Fruit fly (Drosophila melanogaster) whole organism, prepupa: Measurements from ENCODE around the gene CG4267.

Experiments used
- CG11762 ChIP-seq: fragments of 200-800 bp; sonication (Bioruptor generic); optimal IDR thresholded peaks from 3 replicates; lab custom pipeline; 2016; ENCODE audit warnings: missing biosample characterization, missing genetic modification characterization; ENCODE audit not compliant: insufficient read depth
- CG11902 ChIP-seq: fragments of 200-800 bp; sonication (Bioruptor generic); optimal IDR thresholded peaks from 3 replicates; lab custom pipeline; 2016; ENCODE audit warnings: missing biosample characterization, missing genetic modification characterization
- CG15336 ChIP-seq: fragments of 200-800 bp; sonication (Bioruptor generic); IDR thresholded peaks from 2 replicates; pipeline ENCODE4 v1.3.6; 2022; ENCODE audit warnings: missing biosample characterization, missing genetic modification characterization
- CG1621 ChIP-seq: fragments of 200-800 bp; sonication (Bioruptor generic); optimal IDR thresholded peaks from 3 replicates; lab custom pipeline; 2018; ENCODE audit warnings: missing biosample characterization, mild to moderate bottlenecking, missing genetic modification characterization
- CG16779 ChIP-seq: fragments of 200-800 bp; sonication (Bioruptor generic); optimal IDR thresholded peaks from 3 replicates; lab custom pipeline; 2017; ENCODE audit warnings: missing biosample characterization, mild to moderate bottlenecking, missing genetic modification characterization
- CG3032 ChIP-seq: fragments of 200-800 bp; optimal IDR thresholded peaks from 2 replicates; lab custom pipeline; 2019; ENCODE audit warnings: missing biosample characterization, mild to moderate bottlenecking, missing genetic modification characterization, moderate library complexity
- CG31627 ChIP-seq: fragments of 200-800 bp; sonication (Bioruptor generic); optimal IDR thresholded peaks from 3 replicates; lab custom pipeline; 2016; ENCODE audit warnings: missing biosample characterization, missing genetic modification characterization
- CG32006 ChIP-seq: fragments of 200-800 bp; sonication (Bioruptor generic); optimal IDR thresholded peaks from 3 replicates; lab custom pipeline; 2017; ENCODE audit warnings: missing biosample characterization, mild to moderate bottlenecking, missing genetic modification characterization
- CG34406 ChIP-seq: fragments of 200-800 bp; sonication (Bioruptor generic); optimal IDR thresholded peaks from 3 replicates; lab custom pipeline; 2016; ENCODE audit warnings: missing biosample characterization, missing genetic modification characterization
- CG3919 ChIP-seq: fragments of 200-800 bp; sonication (Bioruptor generic); optimal IDR thresholded peaks from 3 replicates; lab custom pipeline; 2016; ENCODE audit warnings: missing biosample characterization, missing genetic modification characterization
- CG6163 ChIP-seq: fragments of 200-800 bp; sonication (Bioruptor generic); IDR thresholded peaks from 3 replicates; pipeline ENCODE4 v1.3.6; 2022; ENCODE audit warnings: missing biosample characterization, missing genetic modification characterization
- CG6276 ChIP-seq: fragments of 200-800 bp; sonication (Bioruptor generic); optimal IDR thresholded peaks from 2 replicates; lab custom pipeline; 2017; ENCODE audit warnings: missing biosample characterization, mild to moderate bottlenecking, missing genetic modification characterization
- CG6808 ChIP-seq: fragments of 200-800 bp; sonication (Bioruptor generic); optimal IDR thresholded peaks from 3 replicates; lab custom pipeline; 2017; ENCODE audit warnings: missing biosample characterization, missing genetic modification characterization, mild to moderate bottlenecking, moderate library complexity, missing genetic modification reagents
- CG7368 ChIP-seq: fragments of 200-800 bp; sonication (Bioruptor generic); optimal IDR thresholded peaks from 3 replicates; lab custom pipeline; 2016; ENCODE audit warnings: missing biosample characterization, missing genetic modification characterization
- CG8119 ChIP-seq: fragments of 200-800 bp; sonication (Bioruptor generic); IDR thresholded peaks from 3 replicates; pipeline ENCODE4 v1.3.6; 2022; ENCODE audit warnings: missing biosample characterization, missing genetic modification characterization
- CG8632 ChIP-seq: fragments of 200-800 bp; sonication (Bioruptor generic); optimal IDR thresholded peaks from 3 replicates; lab custom pipeline; 2016; ENCODE audit warnings: missing biosample characterization, missing genetic modification characterization
- Eip75B ChIP-seq: fragments of 200-800 bp; sonication (Bioruptor generic); optimal IDR thresholded peaks from 3 replicates; lab custom pipeline; 2016; ENCODE audit warnings: missing biosample characterization, missing genetic modification characterization
- Eip78C ChIP-seq: fragments of 200-800 bp; sonication (Bioruptor generic); peaks from one replicate; lab custom pipeline; 2016; ENCODE audit warnings: missing biosample characterization, missing genetic modification characterization
- Ets21C ChIP-seq: fragments of 200-800 bp; sonication (Bioruptor generic); optimal IDR thresholded peaks from 3 replicates; lab custom pipeline; 2016; ENCODE audit warnings: missing biosample characterization, missing genetic modification characterization
- Ets96B ChIP-seq: fragments of 200-800 bp; optimal IDR thresholded peaks from 2 replicates; lab custom pipeline; 2019; ENCODE audit warnings: missing biosample characterization, mild to moderate bottlenecking, missing genetic modification characterization, moderate library complexity
- Gug ChIP-seq: fragments of 200-800 bp; sonication (Bioruptor generic); IDR thresholded peaks from 2 replicates; pipeline ENCODE4 v1.3.6; 2022; ENCODE audit warnings: missing biosample characterization, missing genetic modification characterization
- Hr38 ChIP-seq: sonication (Bioruptor generic); optimal IDR thresholded peaks from 2 replicates; lab custom pipeline; 2016; ENCODE audit warnings: missing biosample characterization, missing genetic modification characterization
- Hr4 ChIP-seq: fragments of 200-800 bp; sonication (Bioruptor generic); optimal IDR thresholded peaks from 3 replicates; lab custom pipeline; 2016; ENCODE audit warnings: missing biosample characterization, missing genetic modification characterization
- Lpt ChIP-seq: fragments of 200-800 bp; sonication (Bioruptor generic); optimal IDR thresholded peaks from 3 replicates; lab custom pipeline; 2016; ENCODE audit warnings: missing biosample characterization, missing genetic modification characterization
- Met ChIP-seq: fragments of 200-800 bp; sonication (Bioruptor generic); optimal IDR thresholded peaks from 3 replicates; lab custom pipeline; 2016; ENCODE audit warnings: missing biosample characterization, missing genetic modification characterization
- OdsH ChIP-seq: fragments of 200-800 bp; sonication (Bioruptor generic); optimal IDR thresholded peaks from 3 replicates; lab custom pipeline; 2016; ENCODE audit warnings: missing biosample characterization, missing genetic modification characterization
- Smox ChIP-seq: fragments of 200-800 bp; sonication (Bioruptor generic); optimal IDR thresholded peaks from 3 replicates; lab custom pipeline; 2016; ENCODE audit warnings: missing biosample characterization, missing genetic modification characterization
- Sox102F ChIP-seq: fragments of 200-800 bp; sonication (Bioruptor generic); optimal IDR thresholded peaks from 2 replicates; lab custom pipeline; 2016; ENCODE audit warnings: missing biosample characterization, mild to moderate bottlenecking, missing genetic modification characterization
- Sox15 ChIP-seq: fragments of 200-800 bp; sonication (Bioruptor generic); optimal IDR thresholded peaks from 3 replicates; lab custom pipeline; 2016; ENCODE audit warnings: missing biosample characterization, missing genetic modification characterization
- dsx ChIP-seq: fragments of 200-800 bp; optimal IDR thresholded peaks from 3 replicates; lab custom pipeline; 2019; ENCODE audit warnings: missing biosample characterization, mild to moderate bottlenecking, missing genetic modification characterization, moderate library complexity; ENCODE audit not compliant: poor library complexity, severe bottlenecking
- eg ChIP-seq: fragments of 200-800 bp; sonication (Bioruptor generic); IDR thresholded peaks from 3 replicates; pipeline ENCODE4 v1.3.6; 2022; ENCODE audit warnings: missing biosample characterization, missing genetic modification characterization
- esn ChIP-seq: fragments of 200-800 bp; sonication (Bioruptor generic); optimal IDR thresholded peaks from 2 replicates; lab custom pipeline; 2016; ENCODE audit warnings: missing biosample characterization, mild to moderate bottlenecking, missing genetic modification characterization, moderate library complexity
- fd59A ChIP-seq: fragments of 200-800 bp; sonication (Bioruptor generic); optimal IDR thresholded peaks from 2 replicates; lab custom pipeline; 2017; ENCODE audit warnings: missing biosample characterization, mild to moderate bottlenecking, missing genetic modification characterization, missing genetic modification reagents
- pdm3 ChIP-seq: fragments of 200-800 bp; sonication (Bioruptor generic); optimal IDR thresholded peaks from 3 replicates; lab custom pipeline; 2016; ENCODE audit warnings: missing biosample characterization, missing genetic modification characterization
- salr ChIP-seq, 2 experiments: fragments of 200-800 bp; sonication (Bioruptor generic); optimal IDR thresholded peaks; 3 replicates each; lab custom pipeline; 2016 to 2018; ENCODE audit warnings: missing biosample characterization in 2 of 2, missing genetic modification characterization in 2 of 2, mild to moderate bottlenecking in 1 of 2
- ss ChIP-seq, 2 experiments: fragments of 200-800 bp; sonication (Bioruptor generic); optimal IDR thresholded peaks; 2 replicates in 1 of 2; 3 replicates in 1 of 2; lab custom pipeline; 2017 to 2018; ENCODE audit warnings: mild to moderate bottlenecking in 2 of 2, missing biosample characterization in 2 of 2, missing genetic modification characterization in 2 of 2, moderate library complexity in 1 of 2
- svp ChIP-seq: fragments of 200-800 bp; sonication (Bioruptor generic); peaks from one replicate; lab custom pipeline; 2016; ENCODE audit warnings: missing biosample characterization, missing genetic modification characterization
- topi ChIP-seq: fragments of 200-800 bp; sonication (Bioruptor generic); optimal IDR thresholded peaks from 3 replicates; lab custom pipeline; 2016; ENCODE audit warnings: missing biosample characterization, missing genetic modification characterization
- vri ChIP-seq: fragments of 200-800 bp; sonication (Bioruptor generic); optimal IDR thresholded peaks from 3 replicates; lab custom pipeline; 2016; ENCODE audit warnings: missing biosample characterization, mild to moderate bottlenecking, missing genetic modification characterization

Gene CG4267

dm6 chr2L:2221649-2222150, 20.5 kb upstream of the CG4267 start (continued):
- TF ChIP-seq Smox (GFP tag; lab: Kevin White, UChicago), result peak; percentile 97
- peak; percentile 99 for TF ChIP-seq Sox102F
- TF ChIP-seq CG11762 (GFP tag; lab: Kevin White, UChicago), result peak; percentile 97
- TF ChIP-seq topi (GFP tag; lab: Kevin White, UChicago), result peak; percentile 98
- TF ChIP-seq CG31627 (GFP tag; lab: Kevin White, UChicago), result peak; percentile 97
- peak; percentile 98 for TF ChIP-seq Ets96B (tag; lab: Kevin White, UChicago)
- TF ChIP-seq CG7368, result peak; percentile 98
- peak; percentile 100 for TF ChIP-seq CG15336 (GFP tag; lab: Robert Waterston, UW)
- TF ChIP-seq fd59A (GFP tag; lab: Kevin White, UChicago), result peak; percentile 99
- TF ChIP-seq CG3032 (tag; lab: Kevin White, UChicago), result peak; percentile 98
- TF ChIP-seq esn (GFP tag; lab: Kevin White, UChicago), result peak; percentile 99
- TF ChIP-seq Gug (GFP tag; lab: Robert Waterston, UW), result peak; percentile 99
- TF ChIP-seq vri (GFP tag; lab: Kevin White, UChicago), result peak; percentile 99
- TF ChIP-seq Sox15 (GFP tag; lab: Kevin White, UChicago), result peak; percentile 95
- TF ChIP-seq eg, result peak; percentile 100
- peak; percentile 98 for TF ChIP-seq CG6808
- TF ChIP-seq pdm3 (GFP tag; lab: Kevin White, UChicago), result peak; percentile 99
- TF ChIP-seq CG11902 (GFP tag; lab: Kevin White, UChicago), result peak; percentile 95
- TF ChIP-seq CG16779 (tag; lab: Kevin White, UChicago), result peak; percentile 98
- peak; percentile 99 for TF ChIP-seq CG8632
- TF ChIP-seq CG8119, result peak; percentile 100
- TF ChIP-seq Met (GFP tag; lab: Kevin White, UChicago), result peak; percentile 99
- TF ChIP-seq Eip75B (GFP tag; lab: Kevin White, UChicago), result peak; percentile 99
- TF ChIP-seq CG1621, result peak; percentile 98
- peak; percentile 97 to 99 for TF ChIP-seq ss (GFP tag; optimal IDR thresholded peaks at IDR 0.05; lab: Kevin White, UChicago)
- TF ChIP-seq Ets21C (GFP tag; lab: Kevin White, UChicago), result peak; percentile 95
- TF ChIP-seq OdsH (GFP tag; lab: Kevin White, UChicago), result peak; percentile 99
- peak; percentile 98 for TF ChIP-seq Lpt (GFP tag; lab: Kevin White, UChicago)
- TF ChIP-seq Hr4 (GFP tag; lab: Kevin White, UChicago), result peak; percentile 100
- peak; percentile 99 for TF ChIP-seq CG34406 (GFP tag; lab: Kevin White, UChicago)
- peak; percentile 85 for TF ChIP-seq Hr38 (GFP tag; lab: Kevin White, UChicago)
- peak; percentile 98 for TF ChIP-seq dsx (GFP tag; lab: Kevin White, UChicago)

- peak; percentile 78 for TF ChIP-seq svp
- peak; percentile 41; the same call in 1 of the 3 replicates for TF ChIP-seq CG6163 (GFP tag; lab: Robert Waterston, UW)
- TF ChIP-seq CG6276 (GFP tag; lab: Kevin White, UChicago), result peak; percentile 33
- no peak for TF ChIP-seq Ets21C (GFP tag; lab: Kevin White, UChicago)
- TF ChIP-seq vri (GFP tag; lab: Kevin White, UChicago), result no peak
- TF ChIP-seq dsx (GFP tag; lab: Kevin White, UChicago), result peak; percentile 8
- TF ChIP-seq Gug (GFP tag; lab: Robert Waterston, UW), result no peak
- peak; percentile 4 for TF ChIP-seq CG3919
- TF ChIP-seq eg, result 0 out of 3 replicates have a peak, but pooled peaks have one; percentile 38
- peak; percentile 46 for TF ChIP-seq CG32006 (GFP tag; lab: Kevin White, UChicago)
- TF ChIP-seq Eip78C (GFP tag; lab: Kevin White, UChicago), result peak; percentile 78
- TF ChIP-seq pdm3 (GFP tag; lab: Kevin White, UChicago), result peak; percentile 10
- TF ChIP-seq OdsH (GFP tag; lab: Kevin White, UChicago), result peak; percentile 30
- peak; percentile 48; the same call in 1 of the 3 replicates for TF ChIP-seq CG8119
- TF ChIP-seq ss (GFP tag; optimal IDR thresholded peaks at IDR 0.05; lab: Kevin White, UChicago), result peak in 1 of 2 experiments; percentile 6
- TF ChIP-seq salr (GFP tag; optimal IDR thresholded peaks at IDR 0.05; lab: Kevin White, UChicago), result no peak
Observed at dm6 chr2L:2222377-2222776, 19.8 kb upstream of the CG4267 start.
